Worm (Caenorhabditis elegans) whole organism, L4 larva: Measurements from ENCODE around the gene F08G5.3.

ENCODE experiments used
- F37D6.2 ChIP-seq: sonication (generic microtip); optimal IDR thresholded peaks from 2 replicates; lab custom pipeline; 2016; ENCODE audit warnings: mild to moderate bottlenecking, missing genetic modification characterization, missing compliant biosample characterization
- F49E8.2 ChIP-seq: sonication (generic microtip); optimal IDR thresholded peaks from 2 replicates; lab custom pipeline; 2016; ENCODE audit warnings: missing compliant biosample characterization, mild to moderate bottlenecking, missing genetic modification characterization, borderline replicate concordance
- T20F7.1 ChIP-seq: fragments of 200-800 bp; sonication (Bioruptor generic); optimal IDR thresholded peaks from 2 replicates; lab custom pipeline; 2018; ENCODE audit warnings: mild to moderate bottlenecking, missing genetic modification characterization, missing compliant biosample characterization
- ZK546.5 ChIP-seq, 2 experiments: sonication (generic microtip); optimal IDR thresholded peaks; 2 replicates each; lab custom pipeline; 2017; ENCODE audit warnings: missing biosample characterization in 2 of 2, missing genetic modification characterization in 2 of 2
- ama-1 ChIP-seq: fragments of 150-350 bp; optimal IDR thresholded peaks from 2 replicates; lab custom pipeline; 2014; ENCODE audit warnings: inconsistent platforms, mixed read lengths
- ceh-62 ChIP-seq: sonication (generic microtip); optimal IDR thresholded peaks from 2 replicates; lab custom pipeline; 2017; ENCODE audit warnings: missing biosample characterization, missing genetic modification characterization
- ces-1 ChIP-seq: fragments of 150-350 bp; sonication (generic microtip); optimal IDR thresholded peaks from 4 replicates; lab custom pipeline; 2014; ENCODE audit warnings: missing biosample characterization, missing genetic modification reagents, missing genetic modification characterization
- cey-2 ChIP-seq: sonication (generic microtip); optimal IDR thresholded peaks from 3 replicates; lab custom pipeline; 2017; ENCODE audit warnings: missing genetic modification characterization, mild to moderate bottlenecking, missing compliant biosample characterization, antibody characterized with exemption, borderline replicate concordance; ENCODE audit not compliant: insufficient read depth
- daf-19 ChIP-seq: fragments of 200-800 bp; sonication (Bioruptor generic); conservative IDR thresholded peaks from 2 replicates; pipeline ENCODE4 v1.3.6; 2022; ENCODE audit warnings: missing genetic modification characterization, missing compliant biosample characterization
- dmd-6 ChIP-seq: fragments of 200-800 bp; sonication (Bioruptor generic); IDR thresholded peaks from 2 replicates; pipeline ENCODE4 v1.3.6; 2022; ENCODE audit warnings: missing genetic modification reagents, missing genetic modification characterization, missing compliant biosample characterization
- dmd-9 ChIP-seq: fragments of 200-800 bp; sonication (Bioruptor generic); IDR thresholded peaks from 2 replicates; pipeline ENCODE4 v1.3.6; 2022; ENCODE audit warnings: missing genetic modification reagents, missing genetic modification characterization, missing compliant biosample characterization
- dve-1 ChIP-seq: sonication (generic microtip); optimal IDR thresholded peaks from 2 replicates; lab custom pipeline; 2017; ENCODE audit warnings: antibody characterized with exemption, mild to moderate bottlenecking, missing genetic modification characterization, missing compliant biosample characterization; ENCODE audit not compliant: insufficient read depth
- egl-43 ChIP-seq: fragments of 200-800 bp; sonication (Bioruptor generic); IDR thresholded peaks from 2 replicates; pipeline ENCODE4 v1.3.6; 2022; ENCODE audit warnings: missing genetic modification reagents, missing genetic modification characterization, missing compliant biosample characterization
- fkh-10 ChIP-seq: fragments of 150-350 bp; optimal IDR thresholded peaks from 2 replicates; lab custom pipeline; 2014; ENCODE audit warnings: missing biosample characterization, missing genetic modification reagents, missing genetic modification characterization
- hif-1 ChIP-seq, 2 experiments: sonication (generic microtip); optimal IDR thresholded peaks; 2 replicates each; lab custom pipeline; 2016 to 2017; ENCODE audit warnings: missing compliant biosample characterization in 2 of 2, missing genetic modification characterization in 2 of 2, missing genetic modification reagents in 2 of 2, missing genotype in 2 of 2, mild to moderate bottlenecking in 1 of 2
- hlh-11 ChIP-seq: fragments of 200-800 bp; sonication (Bioruptor generic); optimal IDR thresholded peaks from 2 replicates; lab custom pipeline; 2018; ENCODE audit warnings: mild to moderate bottlenecking, missing genetic modification characterization, missing compliant biosample characterization
- lin-13 ChIP-seq: fragments of 150-350 bp; optimal IDR thresholded peaks from 2 replicates; lab custom pipeline; 2014; ENCODE audit warnings: missing biosample characterization, missing genetic modification reagents, missing genetic modification characterization
- lin-15B ChIP-seq: fragments of 150-350 bp; sonication (generic microtip); optimal IDR thresholded peaks from 3 replicates; lab custom pipeline; 2014; ENCODE audit warnings: missing biosample characterization, missing genetic modification characterization
- lin-29 ChIP-seq: fragments of 200-800 bp; sonication (Bioruptor generic); IDR thresholded peaks from 2 replicates; pipeline ENCODE4 v1.3.6; 2022; ENCODE audit warnings: missing genetic modification reagents, missing genetic modification characterization, missing compliant biosample characterization
- lin-38 ChIP-seq: fragments of 200-800 bp; sonication (Bioruptor generic); IDR thresholded peaks from 2 replicates; pipeline ENCODE4 v1.3.6; 2022; ENCODE audit warnings: missing genetic modification reagents, missing genetic modification characterization, missing compliant biosample characterization
- lin-39 ChIP-seq: fragments of 150-350 bp; optimal IDR thresholded peaks from 2 replicates; lab custom pipeline; 2014; ENCODE audit warnings: missing biosample characterization, missing genetic modification reagents, missing genetic modification characterization
- lsy-2 ChIP-seq, 2 experiments: fragments of 150-350 bp in 1 of 2; sonication (generic microtip) in 1 of 2; optimal IDR thresholded peaks; 2 replicates each; lab custom pipeline; 2014 to 2017; ENCODE audit warnings: missing biosample characterization in 2 of 2, missing genetic modification characterization in 2 of 2
- madf-9 ChIP-seq: fragments of 200-800 bp; sonication (Bioruptor generic); conservative IDR thresholded peaks from 2 replicates; pipeline ENCODE4 v1.3.6; 2022; ENCODE audit warnings: missing genetic modification reagents, missing genetic modification characterization, missing compliant biosample characterization
- mxl-2 ChIP-seq: fragments of 200-800 bp; sonication (Bioruptor generic); conservative IDR thresholded peaks from 2 replicates; pipeline ENCODE4 v1.3.6; 2022; ENCODE audit warnings: missing genetic modification reagents, missing genetic modification characterization, missing compliant biosample characterization
- nhr-10 ChIP-seq: fragments of 150-350 bp; optimal IDR thresholded peaks from 2 replicates; lab custom pipeline; 2014; ENCODE audit warnings: missing biosample characterization, missing genetic modification characterization
- nhr-102 ChIP-seq: sonication (generic microtip); optimal IDR thresholded peaks from 2 replicates; lab custom pipeline; 2016; ENCODE audit warnings: mild to moderate bottlenecking, missing genetic modification characterization, moderate library complexity, missing compliant biosample characterization
- nhr-111 ChIP-seq: fragments of 200-800 bp; sonication (Bioruptor generic); optimal IDR thresholded peaks from 2 replicates; lab custom pipeline; 2018; ENCODE audit warnings: mild to moderate bottlenecking, missing genetic modification characterization, missing compliant biosample characterization
- nhr-25 ChIP-seq: sonication (generic microtip); optimal IDR thresholded peaks from 2 replicates; lab custom pipeline; 2017; ENCODE audit warnings: missing genetic modification characterization, mild to moderate bottlenecking, missing compliant biosample characterization, antibody characterized with exemption, moderate library complexity, borderline replicate concordance; ENCODE audit not compliant: insufficient read depth
- nhr-6 ChIP-seq: fragments of 150-350 bp; optimal IDR thresholded peaks from 2 replicates; lab custom pipeline; 2014; ENCODE audit warnings: missing biosample characterization, missing genetic modification characterization
- nhr-76 ChIP-seq: fragments of 150-350 bp; optimal IDR thresholded peaks from 2 replicates; lab custom pipeline; 2014; ENCODE audit warnings: missing biosample characterization, missing genetic modification characterization
- nhr-77 ChIP-seq: fragments of 150-350 bp; optimal IDR thresholded peaks from 2 replicates; lab custom pipeline; 2014; ENCODE audit warnings: missing biosample characterization, missing genetic modification characterization
- pha-4 ChIP-seq, 2 experiments: fragments of 150-350 bp in 1 of 2; fragments of 200-800 bp in 1 of 2; sonication (Bioruptor generic) in 1 of 2; IDR thresholded peaks in 1 of 2; optimal IDR thresholded peaks in 1 of 2; 2 replicates each; pipeline versions ENCODE4 v1.3.6 to Lab custom; 2014 to 2022; ENCODE audit warnings: missing genetic modification characterization in 2 of 2, missing genetic modification reagents in 2 of 2, missing biosample characterization in 1 of 2, missing compliant biosample characterization in 1 of 2
- php-3 ChIP-seq: fragments of 200-800 bp; sonication (Bioruptor generic); IDR thresholded peaks from 2 replicates; pipeline ENCODE4 v1.3.6; 2022; ENCODE audit warnings: missing genetic modification reagents, missing genetic modification characterization, missing compliant biosample characterization
- rbr-2 ChIP-seq: sonication (generic microtip); optimal IDR thresholded peaks from 2 replicates; lab custom pipeline; 2016; ENCODE audit warnings: missing genotype, missing genetic modification characterization, missing compliant biosample characterization
- skn-1 ChIP-seq: fragments of 150-350 bp; optimal IDR thresholded peaks from 2 replicates; lab custom pipeline; 2014; ENCODE audit warnings: missing biosample characterization, missing genetic modification characterization
- tra-1 ChIP-seq: fragments of 200-800 bp; sonication (Bioruptor generic); IDR thresholded peaks from 2 replicates; pipeline ENCODE4 v1.3.6; 2022; ENCODE audit warnings: missing genetic modification reagents, missing genetic modification characterization, missing compliant biosample characterization
- unc-130 ChIP-seq: sonication (generic microtip); optimal IDR thresholded peaks from 2 replicates; lab custom pipeline; 2016; ENCODE audit warnings: missing genetic modification reagents, missing genetic modification characterization, missing compliant biosample characterization
- unc-39 ChIP-seq: sonication (generic microtip); optimal IDR thresholded peaks from 2 replicates; lab custom pipeline; 2017; ENCODE audit warnings: missing biosample characterization, missing genetic modification characterization
- unc-62 ChIP-seq, 3 experiments: fragments of 150-350 bp in 1 of 3; sonication (generic microtip); optimal IDR thresholded peaks in 2 of 3; peaks in 1 of 3; 1 replicate in 1 of 3; 2 replicates in 2 of 3; lab custom pipeline; 2014 to 2017; ENCODE audit warnings: missing biosample characterization in 3 of 3, missing genetic modification characterization in 3 of 3, missing genetic modification reagents in 3 of 3, missing genotype in 1 of 3
- zfp-3 ChIP-seq: fragments of 200-800 bp; sonication (Bioruptor generic); conservative IDR thresholded peaks from 2 replicates; pipeline ENCODE4 v1.3.6; 2022; ENCODE audit warnings: missing genetic modification reagents, missing genetic modification characterization, missing compliant biosample characterization
- ztf-7 ChIP-seq: fragments of 150-350 bp; optimal IDR thresholded peaks from 2 replicates; lab custom pipeline; 2014; ENCODE audit warnings: missing biosample characterization, missing genetic modification characterization

The F08G5.3 gene

DNA sequence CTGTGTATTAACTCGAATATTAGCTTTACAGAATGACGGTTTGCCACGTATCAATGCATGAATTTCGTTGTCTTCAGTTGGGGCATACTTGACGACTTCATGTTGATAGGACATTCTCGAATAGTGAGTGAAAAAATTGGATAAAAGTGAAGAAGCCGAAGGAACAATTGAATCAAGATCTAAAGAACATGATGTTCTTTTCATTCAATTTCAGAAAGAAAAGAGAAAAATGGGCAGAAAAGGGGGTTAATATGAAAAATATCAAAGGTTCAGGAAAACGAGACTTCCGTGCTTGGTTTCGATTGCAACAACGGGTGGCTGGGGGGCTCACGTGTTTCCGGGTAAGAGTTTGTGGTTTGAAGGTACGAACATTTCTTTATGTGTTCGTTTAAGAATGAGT, 2.8 kb downstream of the F08G5.3 start:
- TF ChIP-seq lin-39 (tag; lab: Kevin White, UChicago) (no peak), fkh-10 (GFP tag; lab: Kevin White, UChicago) (peak; percentile 64), ces-1 (GFP tag; lab: Kevin White, UChicago) (peak; percentile 43)
- TF ChIP-seq, all 104 proteins: peak for 2

DNA sequence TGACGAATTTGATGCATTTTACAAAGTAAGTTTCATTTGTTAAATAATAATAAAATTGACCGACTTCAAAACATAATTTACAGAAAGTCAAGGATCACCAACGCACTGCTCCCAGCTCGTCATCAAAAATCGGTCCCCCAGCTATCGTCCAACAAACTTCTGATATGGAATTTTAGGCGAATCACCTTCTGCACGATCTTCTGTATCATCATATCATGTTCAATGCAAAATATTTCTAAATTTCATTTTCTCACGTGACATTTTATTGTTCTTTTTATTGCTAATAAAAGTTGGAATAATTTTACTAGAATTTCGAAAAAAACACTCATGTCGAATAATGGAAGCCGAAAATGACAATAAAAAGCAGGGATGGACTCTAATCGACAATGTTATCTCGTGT, 7.2 kb downstream of the F08G5.3 start, which contains the start of gene acl-13:
Gene acl-13, plus strand, starts transcription at position 301 of the 400 bp plus-strand sequence.
- no peak for TF ChIP-seq dve-1 (tag; lab: Kevin White, UChicago)
- TF ChIP-seq ama-1 (lab: Kevin White, UChicago), result no peak
- no peak for TF ChIP-seq F49E8.2
- no peak for TF ChIP-seq unc-62 (GFP tag; optimal IDR thresholded peaks at IDR 0.05 in 1 of 2; lab: Kevin White, UChicago)
- TF ChIP-seq unc-62 (tag; optimal IDR thresholded peaks at IDR 0.05; lab: Kevin White, UChicago), result no peak
- TF ChIP-seq lin-29 (GFP tag; lab: Robert Waterston, UW), result no peak
- TF ChIP-seq nhr-76, result no peak
- TF ChIP-seq, all 104 proteins: peak for 0

DNA sequence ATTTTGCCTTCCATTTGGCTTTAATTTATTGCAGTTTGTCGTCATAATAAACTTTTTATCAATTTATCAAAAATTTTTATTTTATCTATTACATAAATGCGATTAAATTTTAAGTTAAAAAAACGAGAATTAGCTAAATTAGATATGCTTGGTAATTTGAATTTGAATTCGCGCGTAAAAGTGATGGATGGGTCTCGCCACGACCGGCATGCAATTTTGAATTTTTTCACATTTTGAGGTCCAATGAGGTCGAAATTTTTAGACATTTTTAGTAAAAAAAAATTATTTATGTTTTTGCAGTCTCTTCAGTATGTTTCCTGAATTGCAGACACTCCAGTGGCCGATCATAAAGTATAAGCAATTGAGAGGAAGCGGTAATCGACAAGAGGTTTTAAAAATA, 8.8 kb downstream of the F08G5.3 start, which contains the start of gene dsb-1:
Gene dsb-1, plus strand, starts transcription at position 301 of the 400 bp plus-strand sequence.
- peak; percentile 26 for TF ChIP-seq lin-38 (GFP tag; lab: Robert Waterston, UW)
- TF ChIP-seq nhr-111 (GFP tag; lab: Kevin White, UChicago), result no peak
- TF ChIP-seq, all 104 proteins: peak for 1

DNA sequence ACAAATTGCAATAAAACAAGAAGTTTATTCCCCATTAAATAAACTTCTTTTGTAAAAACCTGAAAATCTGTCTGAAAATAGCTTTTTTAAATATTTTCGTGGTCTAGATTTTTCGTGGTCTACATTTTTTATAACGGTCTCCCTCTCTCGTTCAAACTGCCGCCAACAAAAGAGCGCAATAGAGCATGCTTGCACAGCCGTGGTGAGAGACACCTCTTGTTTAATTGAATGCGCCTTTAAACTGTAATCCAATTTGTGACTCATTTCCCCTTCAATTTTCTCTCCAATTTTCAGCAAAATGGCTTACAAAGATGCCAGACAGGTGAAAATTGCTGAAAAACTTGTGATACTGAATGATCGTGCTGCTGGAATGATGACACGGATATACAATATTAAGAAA, 13.2 kb downstream of the F08G5.3 start, which contains the start of gene gex-3:
Gene gex-3, plus strand, starts transcription at position 295 of the 400 bp plus-strand sequence.
- TF ChIP-seq lin-38 (GFP tag; lab: Robert Waterston, UW) (peak; percentile 97), unc-62 (GFP tag; optimal IDR thresholded peaks at IDR 0.05 in 1 of 2; lab: Kevin White, UChicago) (peak in 1 of 2 experiments; percentile 78), unc-62 (tag; optimal IDR thresholded peaks at IDR 0.05; lab: Kevin White, UChicago) (no peak), pha-4 (GFP tag; IDR thresholded peaks at IDR 0.05; lab: Robert Waterston, UW) (no peak), pha-4 (tag; optimal IDR thresholded peaks at IDR 0.05; lab: Kevin White, UChicago) (peak; percentile 69), daf-19 (GFP tag; lab: Robert Waterston, UW) (0 out of 2 replicates have a peak, but pooled peaks have one; percentile 32), lin-13 (GFP tag; lab: Kevin White, UChicago) (peak; percentile 87), dmd-6 (GFP tag; lab: Robert Waterston, UW) (peak; percentile 30; the same call in 1 of the 2 replicates), madf-9 (GFP tag; lab: Robert Waterston, UW) (no peak), ces-1 (GFP tag; lab: Kevin White, UChicago) (peak; percentile 92), unc-39 (tag; lab: Kevin White, UChicago) (no peak), zfp-3 (GFP tag; lab: Robert Waterston, UW) (no peak), dve-1 (tag; lab: Kevin White, UChicago) (peak; percentile 65), lsy-2 (tag; optimal IDR thresholded peaks at IDR 0.05; lab: Kevin White, UChicago) (peak; percentile 61 to 95), nhr-77 (peak; percentile 59), lin-15B (tag; lab: Kevin White, UChicago) (peak; percentile 61), F37D6.2 (tag; lab: Kevin White, UChicago) (no peak), skn-1 (no peak), nhr-25 (peak; percentile 25), ceh-62 (tag; lab: Kevin White, UChicago) (no peak), nhr-6 (tag; lab: Kevin White, UChicago) (peak; percentile 86), cey-2 (tag; lab: Kevin White, UChicago) (no peak), nhr-10 (tag; lab: Kevin White, UChicago) (no peak), rbr-2 (tag; lab: Kevin White, UChicago) (peak; percentile 54), T20F7.1 (no peak), mxl-2 (no peak), tra-1 (GFP tag; lab: Robert Waterston, UW) (no peak), hif-1 (tag; optimal IDR thresholded peaks at IDR 0.05; lab: Kevin White, UChicago) (peak in 1 of 2 experiments; percentile 49), ztf-7 (tag; lab: Kevin White, UChicago) (no peak), hlh-11 (tag; lab: Kevin White, UChicago) (peak; percentile 50), nhr-102 (tag; lab: Kevin White, UChicago) (no peak), ama-1 (lab: Kevin White, UChicago) (no peak), dmd-9 (GFP tag; lab: Robert Waterston, UW) (no peak), php-3 (GFP tag; lab: Robert Waterston, UW) (no peak), fkh-10 (GFP tag; lab: Kevin White, UChicago) (peak; percentile 85), egl-43 (GFP tag; lab: Robert Waterston, UW) (no peak), unc-130 (GFP tag; lab: Kevin White, UChicago) (peak; percentile 71), ZK546.5 (tag; optimal IDR thresholded peaks at IDR 0.05; lab: Kevin White, UChicago) (peak in 1 of 2 experiments; percentile 55)
